Fruit fly (Drosophila melanogaster): ENCODE data around the gene Zaf1.

Gene Zaf1

DNA sequence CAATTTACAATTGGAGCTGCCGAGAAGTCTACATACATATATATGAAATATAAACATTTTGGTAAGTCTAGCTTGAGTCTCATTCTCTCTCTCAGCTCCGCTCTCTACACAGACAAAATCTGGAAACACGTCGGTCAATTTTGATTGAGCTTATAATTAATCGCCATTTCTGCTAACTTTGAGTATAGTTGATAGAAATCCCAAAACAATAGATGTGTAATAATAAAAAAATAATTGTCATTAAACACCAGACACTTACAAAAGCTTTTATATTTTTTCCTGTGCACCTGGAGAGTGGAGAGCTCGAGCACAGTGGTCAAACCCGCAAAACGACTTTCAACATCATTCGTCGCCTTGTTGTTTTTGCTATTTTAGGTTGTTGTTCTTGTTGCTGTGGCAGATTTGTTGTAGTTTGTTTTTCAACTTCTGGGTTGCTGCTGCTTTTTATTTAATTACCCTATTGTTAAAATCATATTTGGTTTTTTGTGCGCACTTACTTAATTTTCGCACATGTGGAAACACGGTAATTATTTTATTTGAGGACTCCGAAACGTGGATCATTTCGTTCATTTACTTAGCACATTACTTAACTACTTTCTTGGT is 31.3 kb upstream of the Zaf1 start (continued):
- TF ChIP-seq CG11762 (GFP tag; optimal IDR thresholded peaks at IDR 0.05; ENCODE audit: insufficient read depth): peak; percentile 98
- peak; percentile 99 for TF ChIP-seq CG6163 (GFP tag; IDR thresholded peaks at IDR 0.05)
- TF ChIP-seq acj6 (GFP tag; optimal IDR thresholded peaks at IDR 0.05): peak; percentile 99
- peak; percentile 99 for TF ChIP-seq CG10631 (GFP tag; optimal IDR thresholded peaks at IDR 0.05)
- TF ChIP-seq CG3919 (GFP tag; optimal IDR thresholded peaks at IDR 0.05): peak; percentile 99
- TF ChIP-seq CG15336 (GFP tag; IDR thresholded peaks at IDR 0.05): peak; percentile 99
- peak; percentile 98 for TF ChIP-seq Gug (GFP tag; IDR thresholded peaks at IDR 0.05)
- peak; percentile 98 for TF ChIP-seq CG31627 (GFP tag; optimal IDR thresholded peaks at IDR 0.05)
- TF ChIP-seq CG11902 (GFP tag; optimal IDR thresholded peaks at IDR 0.05): peak; percentile 98
- peak; percentile 99 for TF ChIP-seq eg (GFP tag; IDR thresholded peaks at IDR 0.05)
- peak; percentile 99 for TF ChIP-seq CG6792 (GFP tag; optimal IDR thresholded peaks at IDR 0.05)
- peak; percentile 86 for TF ChIP-seq Blimp-1 (GFP tag; optimal IDR thresholded peaks at IDR 0.05)
- peak; percentile 99 for TF ChIP-seq pdm3 (GFP tag; optimal IDR thresholded peaks at IDR 0.05)
- peak; percentile 99 for TF ChIP-seq Lpt (GFP tag; optimal IDR thresholded peaks at IDR 0.05)
- TF ChIP-seq CG16779 (tag; optimal IDR thresholded peaks at IDR 0.05): peak; percentile 98
- TF ChIP-seq Hr38 (GFP tag; optimal IDR thresholded peaks at IDR 0.05): peak; percentile 83
- peak; percentile 97 for TF ChIP-seq dac (GFP tag; optimal IDR thresholded peaks at IDR 0.05)
- TF ChIP-seq Smox (GFP tag; optimal IDR thresholded peaks at IDR 0.05): peak; percentile 98
- TF ChIP-seq Met (GFP tag; optimal IDR thresholded peaks at IDR 0.05): peak; percentile 99
- peak; percentile 99 for TF ChIP-seq CG10669 (GFP tag; optimal IDR thresholded peaks at IDR 0.05)
- peak; percentile 99 for TF ChIP-seq svp (GFP tag)
- TF ChIP-seq achi (GFP tag; optimal IDR thresholded peaks at IDR 0.05): peak; percentile 99
- peak; percentile 99 for TF ChIP-seq topi (GFP tag; optimal IDR thresholded peaks at IDR 0.05)
- peak; percentile 99 for TF ChIP-seq OdsH (GFP tag; optimal IDR thresholded peaks at IDR 0.05)
- peak; percentile 98 for TF ChIP-seq CG6808 (GFP tag; optimal IDR thresholded peaks at IDR 0.05)

dm6 chr3R:11655873-11656374 is 30.5 kb upstream of the Zaf1 start, which contains the start of gene CG42327:
Gene CG42327, plus strand, starts transcription at chr3R:11656149.
- TF ChIP-seq CG8119 (GFP tag; IDR thresholded peaks at IDR 0.05) (peak; percentile 99), dac (GFP tag; optimal IDR thresholded peaks at IDR 0.05) (peak; percentile 97), CG6276 (GFP tag; optimal IDR thresholded peaks at IDR 0.05) (peak; percentile 95), Sox102F (GFP tag; optimal IDR thresholded peaks at IDR 0.05) (peak; percentile 96), Ets21C (GFP tag; optimal IDR thresholded peaks at IDR 0.05) (peak; percentile 87), acj6 (GFP tag; optimal IDR thresholded peaks at IDR 0.05) (peak; percentile 96), Lpt (GFP tag; optimal IDR thresholded peaks at IDR 0.05) (peak; percentile 98), Blimp-1 (GFP tag; optimal IDR thresholded peaks at IDR 0.05) (peak; percentile 96), achi (GFP tag; optimal IDR thresholded peaks at IDR 0.05) (peak; percentile 97), fd85E (GFP tag; optimal IDR thresholded peaks at IDR 0.05) (peak; percentile 80), CG6163 (GFP tag; IDR thresholded peaks at IDR 0.05) (peak; percentile 99), CG4318 (GFP tag; optimal IDR thresholded peaks at IDR 0.05) (peak; percentile 97), CG11294 (GFP tag; IDR thresholded peaks at IDR 0.05) (peak; percentile 90), CG34406 (GFP tag; optimal IDR thresholded peaks at IDR 0.05) (peak; percentile 96), vri (GFP tag; optimal IDR thresholded peaks at IDR 0.05) (peak; percentile 93), Hr39 (GFP tag; optimal IDR thresholded peaks at IDR 0.05) (peak; percentile 86), CG3919 (GFP tag; optimal IDR thresholded peaks at IDR 0.05) (peak; percentile 97), CG11902 (GFP tag; optimal IDR thresholded peaks at IDR 0.05) (peak; percentile 81), CG15336 (GFP tag; IDR thresholded peaks at IDR 0.05) (peak; percentile 99), net (GFP tag; optimal IDR thresholded peaks at IDR 0.05) (peak; percentile 98), fd59A (GFP tag; optimal IDR thresholded peaks at IDR 0.05) (peak; percentile 83), dsx (GFP tag; optimal IDR thresholded peaks at IDR 0.05; ENCODE audit: poor library complexity, severe bottlenecking) (peak; percentile 87), Hr38 (GFP tag; optimal IDR thresholded peaks at IDR 0.05) (no peak), CG6808 (GFP tag; optimal IDR thresholded peaks at IDR 0.05) (peak; percentile 83), salr (GFP tag; optimal IDR thresholded peaks at IDR 0.05) (peak; percentile 85 to 95), cyc (GFP tag; optimal IDR thresholded peaks at IDR 0.05) (peak; percentile 90), Smox (GFP tag; optimal IDR thresholded peaks at IDR 0.05) (peak; percentile 93), CG16779 (tag; optimal IDR thresholded peaks at IDR 0.05) (peak; percentile 92), Eip93F (GFP tag; optimal IDR thresholded peaks at IDR 0.05) (peak; percentile 91), lz (GFP tag; optimal IDR thresholded peaks at IDR 0.05) (peak; percentile 91), pdm3 (GFP tag; optimal IDR thresholded peaks at IDR 0.05) (peak; percentile 95), CG1621 (tag; optimal IDR thresholded peaks at IDR 0.05) (peak; percentile 86), Ets96B (tag; optimal IDR thresholded peaks at IDR 0.05) (peak; percentile 94), eg (GFP tag; IDR thresholded peaks at IDR 0.05) (peak; percentile 98), CG3032 (tag; optimal IDR thresholded peaks at IDR 0.05) (peak; percentile 88), CG10669 (GFP tag; optimal IDR thresholded peaks at IDR 0.05) (peak; percentile 93), Gug (GFP tag; IDR thresholded peaks at IDR 0.05) (peak; percentile 92), svp (GFP tag) (peak; percentile 96), Eip75B (GFP tag; optimal IDR thresholded peaks at IDR 0.05) (peak; percentile 94)
